Fruit fly (Drosophila melanogaster): ENCODE results near the gene CG13928.

dm6 chr3L:1614465-1615084 is 13.6 kb downstream of the CG13928 start:
- TF ChIP-seq CG7101 (tag; optimal IDR thresholded peaks at IDR 0.05) (no peak), kay (GFP tag; ENCODE audit: borderline replicate concordance) (no peak), Mnt (GFP tag; optimal IDR thresholded peaks at IDR 0.05) (no peak), CG33017 (tag; optimal IDR thresholded peaks at IDR 0.05) (no peak), CG14711 (tag; optimal IDR thresholded peaks at IDR 0.05) (no peak), ovo (GFP tag; optimal IDR thresholded peaks at IDR 0.05) (no peak), Clk (GFP tag; optimal IDR thresholded peaks at IDR 0.05) (no peak)

Measured in whole organism, adult.